Worm (Caenorhabditis elegans) whole organism, mixed stage, embryonic: ENCODE results near the gene tofu-7.
A peak's percentile ranks its signal among the peaks of the same experiment; 100 is the strongest.

ENCODE experiments used
- bed-3 ChIP-seq: fragments of 200-800 bp; sonication (Bioruptor generic); optimal IDR thresholded peaks from 3 replicates; lab custom pipeline; 2018; ENCODE audit warnings: mild to moderate bottlenecking, missing genetic modification characterization, moderate library complexity, missing compliant biosample characterization
- blmp-1 ChIP-seq: fragments of 150-350 bp; optimal IDR thresholded peaks from 2 replicates; lab custom pipeline; 2014; ENCODE audit warnings: missing biosample characterization, missing genetic modification characterization
- ceh-39 ChIP-seq: fragments of 150-350 bp; optimal IDR thresholded peaks from 2 replicates; lab custom pipeline; 2014; ENCODE audit warnings: missing biosample characterization, missing genetic modification characterization
- ceh-43 ChIP-seq: fragments of 200-800 bp; sonication (Bioruptor generic); optimal IDR thresholded peaks from 2 replicates; lab custom pipeline; 2018; ENCODE audit warnings: mild to moderate bottlenecking, missing genetic modification characterization, moderate library complexity, missing compliant biosample characterization
- ceh-83 ChIP-seq: fragments of 200-800 bp; sonication (Bioruptor generic); optimal IDR thresholded peaks from 2 replicates; lab custom pipeline; 2018; ENCODE audit warnings: mild to moderate bottlenecking, missing genetic modification characterization, missing compliant biosample characterization
- ces-1 ChIP-seq: fragments of 150-350 bp; optimal IDR thresholded peaks from 2 replicates; lab custom pipeline; 2014; ENCODE audit warnings: missing biosample characterization, missing genetic modification reagents, missing genetic modification characterization
- cnd-1 ChIP-seq: fragments of 200-800 bp; sonication (Bioruptor generic); optimal IDR thresholded peaks from 2 replicates; lab custom pipeline; 2018; ENCODE audit warnings: mild to moderate bottlenecking, missing genetic modification characterization, missing compliant biosample characterization
- drap-1 ChIP-seq: fragments of 200-800 bp; sonication (Bioruptor generic); optimal IDR thresholded peaks from 3 replicates; lab custom pipeline; 2018; ENCODE audit warnings: mild to moderate bottlenecking, missing genetic modification characterization, missing compliant biosample characterization
- ham-2 ChIP-seq: fragments of 200-800 bp; sonication (Bioruptor generic); optimal IDR thresholded peaks from 2 replicates; lab custom pipeline; 2018; ENCODE audit warnings: mild to moderate bottlenecking, missing genetic modification characterization, missing compliant biosample characterization
- hlh-1 ChIP-seq: fragments of 150-350 bp; optimal IDR thresholded peaks from 2 replicates; lab custom pipeline; 2014; ENCODE audit warnings: missing biosample characterization, missing genetic modification reagents, missing genetic modification characterization
- lin-13 ChIP-seq: fragments of 150-350 bp; optimal IDR thresholded peaks from 2 replicates; lab custom pipeline; 2014; ENCODE audit warnings: missing biosample characterization, missing genetic modification characterization
- lsy-2 ChIP-seq: fragments of 150-350 bp; optimal IDR thresholded peaks from 2 replicates; lab custom pipeline; 2014; ENCODE audit warnings: missing biosample characterization, missing genetic modification characterization
- mab-5 ChIP-seq: fragments of 150-350 bp; optimal IDR thresholded peaks from 2 replicates; lab custom pipeline; 2014; ENCODE audit warnings: missing biosample characterization, missing genetic modification characterization
- mep-1 ChIP-seq: fragments of 150-350 bp; optimal IDR thresholded peaks from 2 replicates; lab custom pipeline; 2017; ENCODE audit warnings: missing biosample characterization, missing genetic modification reagents, missing genetic modification characterization, inconsistent platforms
- nhr-12 ChIP-seq: fragments of 150-350 bp; optimal IDR thresholded peaks from 2 replicates; lab custom pipeline; 2014; ENCODE audit warnings: missing biosample characterization, missing genetic modification characterization
- nhr-28 ChIP-seq: fragments of 150-350 bp; optimal IDR thresholded peaks from 2 replicates; lab custom pipeline; 2014; ENCODE audit warnings: missing biosample characterization, missing genetic modification characterization
- pha-4 ChIP-seq: fragments of 150-350 bp; optimal IDR thresholded peaks from 2 replicates; lab custom pipeline; 2018; ENCODE audit warnings: missing biosample characterization, missing genetic modification reagents, missing genetic modification characterization
- snpc-4 ChIP-seq: fragments of 150-350 bp; optimal IDR thresholded peaks from 2 replicates; lab custom pipeline; 2014; ENCODE audit warnings: missing biosample characterization, missing genetic modification characterization
- sptf-1 ChIP-seq: sonication (generic microtip); optimal IDR thresholded peaks from 2 replicates; lab custom pipeline; 2017; ENCODE audit warnings: mild to moderate bottlenecking, missing genetic modification characterization, moderate library complexity, missing compliant biosample characterization
- tbx-8 ChIP-seq: fragments of 200-800 bp; sonication (Bioruptor generic); optimal IDR thresholded peaks from 2 replicates; lab custom pipeline; 2018; ENCODE audit warnings: mild to moderate bottlenecking, missing genetic modification characterization, moderate library complexity, missing compliant biosample characterization
- unc-39 ChIP-seq: fragments of 150-350 bp; optimal IDR thresholded peaks from 2 replicates; lab custom pipeline; 2014; ENCODE audit warnings: missing biosample characterization, missing genetic modification characterization
- unc-62 ChIP-seq: fragments of 150-350 bp; optimal IDR thresholded peaks from 2 replicates; lab custom pipeline; 2014; ENCODE audit warnings: missing biosample characterization, missing genetic modification reagents, missing genetic modification characterization
- zip-8 ChIP-seq: fragments of 150-350 bp; optimal IDR thresholded peaks from 2 replicates; lab custom pipeline; 2014; ENCODE audit warnings: missing biosample characterization, missing genetic modification characterization

Gene tofu-7

DNA sequence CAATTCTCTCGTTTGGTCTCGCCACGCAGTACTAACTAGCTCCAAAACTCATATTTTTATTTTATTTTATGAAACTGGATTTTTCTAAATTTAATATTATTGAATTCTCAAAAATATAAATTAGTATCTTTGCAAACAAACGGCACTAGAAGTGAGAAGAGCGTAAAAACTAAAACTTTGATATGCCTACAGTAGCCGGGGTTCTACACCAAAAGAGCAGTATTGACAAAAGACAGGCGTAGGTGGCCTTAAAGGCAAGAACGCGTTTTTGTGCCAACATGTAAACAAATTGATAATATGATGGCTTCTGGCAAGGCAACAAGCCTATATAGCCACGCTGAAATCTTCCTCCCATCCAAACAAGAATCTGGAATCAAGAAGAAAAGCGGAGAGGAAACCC is 22.2 kb downstream of the tofu-7 start, which contains the start of gene R01H2.1:
Gene R01H2.1, plus strand, starts transcription at position 301 of the 400 bp plus-strand sequence.
- TF ChIP-seq ces-1 (GFP tag; lab: Kevin White, UChicago) (no peak), unc-62 (GFP tag; lab: Kevin White, UChicago) (no peak), pha-4 (tag; lab: Kevin White, UChicago) (no peak), bed-3 (GFP tag; lab: Kevin White, UChicago) (no peak), snpc-4 (no peak), hlh-1 (tag; lab: Kevin White, UChicago) (no peak)

DNA sequence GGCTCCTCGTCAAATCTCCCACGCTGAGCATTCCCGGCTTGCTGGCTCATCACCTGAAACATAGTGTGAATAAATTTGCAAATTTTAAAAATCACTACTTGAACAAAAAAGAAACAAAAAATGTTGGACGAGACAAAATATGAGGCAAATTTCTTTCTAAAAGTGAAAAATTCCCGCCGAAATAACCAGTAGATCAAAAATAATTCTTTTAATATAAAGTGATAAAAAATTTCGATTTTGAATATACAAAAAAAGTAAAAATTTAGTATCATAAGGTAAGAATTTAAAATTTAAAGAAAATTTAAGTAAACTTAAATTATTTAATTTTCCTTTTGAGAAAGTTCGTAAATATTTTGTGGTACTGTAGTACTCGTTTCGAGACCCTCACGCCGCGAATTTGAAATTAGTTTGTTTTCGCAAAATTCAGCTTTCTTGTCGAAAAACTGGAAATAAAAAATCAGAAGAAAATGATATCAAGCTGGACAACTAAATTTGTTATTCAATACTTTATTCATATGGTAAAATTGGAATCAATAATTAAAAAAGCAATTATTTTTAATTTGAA is 24.2 kb downstream of the tofu-7 start, which contains the start of gene egg-2:
Gene egg-2, minus strand, starts transcription at position 53 of the 565 bp plus-strand sequence.
- TF ChIP-seq tbx-8 (GFP tag; lab: Kevin White, UChicago) (no peak), unc-39 (tag; lab: Kevin White, UChicago) (no peak), cnd-1 (no peak), drap-1 (GFP tag; lab: Kevin White, UChicago) (no peak), sptf-1 (tag; lab: Kevin White, UChicago) (no peak), ceh-43 (GFP tag; lab: Kevin White, UChicago) (no peak), lin-13 (no peak), nhr-12 (tag; lab: Kevin White, UChicago) (no peak), pha-4 (tag; lab: Kevin White, UChicago) (no peak), hlh-1 (tag; lab: Kevin White, UChicago) (no peak), ceh-39 (tag; lab: Kevin White, UChicago) (no peak), mab-5 (tag; lab: Kevin White, UChicago) (no peak), bed-3 (GFP tag; lab: Kevin White, UChicago) (no peak), snpc-4 (no peak), mep-1 (tag; lab: Kevin White, UChicago) (no peak), lsy-2 (tag; lab: Kevin White, UChicago) (no peak)

- TF ChIP-seq lin-13 = no peak
- TF ChIP-seq bed-3 (GFP tag; lab: Kevin White, UChicago) = no peak
- no peak for TF ChIP-seq zip-8 (tag; lab: Kevin White, UChicago)
Observed at ce11 chrIII:7056241-7056640, 28.6 kb downstream of the tofu-7 start, which contains the start of gene R01H2.2. Gene R01H2.2 (plus strand): TSS chrIII:7056541.

DNA sequence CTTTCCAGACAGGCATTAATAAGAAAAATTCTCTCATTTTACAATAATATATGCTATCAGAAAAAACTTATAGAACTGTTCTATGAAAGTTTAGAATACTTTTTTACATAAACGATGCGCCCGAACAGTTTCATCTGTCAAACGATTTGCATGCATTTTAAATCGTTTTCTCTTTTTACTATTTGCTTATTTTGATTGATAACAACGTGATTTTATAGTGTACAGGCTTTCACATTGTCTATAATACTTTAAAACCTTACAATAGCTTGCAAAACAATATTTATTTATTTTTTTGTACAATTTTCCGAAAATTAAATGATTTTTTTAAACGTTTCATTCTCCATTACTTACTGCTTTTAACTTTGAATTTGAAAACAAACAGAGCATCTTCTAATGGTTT is 39.2 kb downstream of the tofu-7 start, which contains the start of gene R01H2.7:
Gene R01H2.7, minus strand, starts transcription at position 101 of the 400 bp plus-strand sequence.
- TF ChIP-seq ceh-83 (GFP tag; lab: Kevin White, UChicago) (no peak), mab-5 (tag; lab: Kevin White, UChicago) (no peak), nhr-28 (tag; lab: Kevin White, UChicago) (no peak)

- no peak for TF ChIP-seq ham-2
- TF ChIP-seq blmp-1 (tag; lab: Kevin White, UChicago) = peak; percentile 80
- TF ChIP-seq, all 35 proteins: peak for 1
Observed at ce11 chrIII:7034252-7035223, 50.3 kb downstream of the tofu-7 start.
